Worm (Caenorhabditis elegans) whole organism, late embryonic: ENCODE results near the gene T16A1.10.
A peak's percentile ranks its signal among the peaks of the same experiment; 100 is the strongest.

Experiments
- C08G9.2 ChIP-seq: sonication (generic microtip); optimal IDR thresholded peaks from 2 replicates; lab custom pipeline; 2016; ENCODE audit warnings: mild to moderate bottlenecking, missing genetic modification characterization, moderate library complexity, missing compliant biosample characterization
- C38D4.7 ChIP-seq: fragments of 200-800 bp; sonication (Bioruptor generic); optimal IDR thresholded peaks from 2 replicates; lab custom pipeline; 2018; ENCODE audit warnings: mild to moderate bottlenecking, missing genetic modification characterization, moderate library complexity, missing compliant biosample characterization
- F13H6.1 ChIP-seq: sonication (generic microtip); optimal IDR thresholded peaks from 2 replicates; lab custom pipeline; 2016; ENCODE audit warnings: missing genetic modification characterization, missing compliant biosample characterization
- K02D7.2 ChIP-seq: sonication (generic microtip); optimal IDR thresholded peaks from 2 replicates; lab custom pipeline; 2017; ENCODE audit warnings: mild to moderate bottlenecking, missing genetic modification characterization, missing compliant biosample characterization
- K09A11.1 ChIP-seq: sonication (generic microtip); optimal IDR thresholded peaks from 2 replicates; lab custom pipeline; 2017; ENCODE audit warnings: antibody characterized with exemption, mild to moderate bottlenecking, missing genetic modification characterization, missing compliant biosample characterization; ENCODE audit not compliant: insufficient read depth
- T23F11.4 ChIP-seq: fragments of 200-800 bp; sonication (Bioruptor generic); optimal IDR thresholded peaks from 2 replicates; lab custom pipeline; 2018; ENCODE audit warnings: mild to moderate bottlenecking, missing genetic modification characterization, missing compliant biosample characterization
- Y22D7AL.16 ChIP-seq: sonication (generic microtip); optimal IDR thresholded peaks from 2 replicates; lab custom pipeline; 2016; ENCODE audit warnings: missing genetic modification characterization, missing compliant biosample characterization
- ama-1 ChIP-seq: fragments of 150-350 bp; optimal IDR thresholded peaks from 2 replicates; lab custom pipeline; 2014
- ceh-14 ChIP-seq: sonication (generic microtip); optimal IDR thresholded peaks from 2 replicates; lab custom pipeline; 2016; ENCODE audit warnings: missing genotype, missing genetic modification characterization, missing compliant biosample characterization
- ceh-18 ChIP-seq: sonication (generic microtip); optimal IDR thresholded peaks from 2 replicates; lab custom pipeline; 2016; ENCODE audit warnings: missing genetic modification characterization, missing compliant biosample characterization
- ceh-19 ChIP-seq: fragments of 200-800 bp; sonication (Bioruptor generic); optimal IDR thresholded peaks from 2 replicates; lab custom pipeline; 2018; ENCODE audit warnings: mild to moderate bottlenecking, missing genetic modification characterization, missing compliant biosample characterization
- ceh-22 ChIP-seq: sonication (generic microtip); optimal IDR thresholded peaks from 2 replicates; lab custom pipeline; 2017; ENCODE audit warnings: missing biosample characterization, missing genetic modification characterization
- ceh-30 ChIP-seq: fragments of 150-350 bp; optimal IDR thresholded peaks from 2 replicates; lab custom pipeline; 2014; ENCODE audit warnings: missing biosample characterization, missing genetic modification characterization
- ceh-45 ChIP-seq: fragments of 200-800 bp; sonication (Bioruptor generic); IDR thresholded peaks from 2 replicates; pipeline ENCODE4 v1.3.6; 2022; ENCODE audit warnings: missing genetic modification reagents, missing genetic modification characterization, missing compliant biosample characterization
- dve-1 ChIP-seq: sonication (generic microtip); optimal IDR thresholded peaks from 2 replicates; lab custom pipeline; 2017; ENCODE audit warnings: antibody characterized with exemption, mild to moderate bottlenecking, missing genetic modification characterization, missing compliant biosample characterization
- elt-2 ChIP-seq: sonication (generic microtip); optimal IDR thresholded peaks from 2 replicates; lab custom pipeline; 2016; ENCODE audit warnings: missing genetic modification reagents, missing genetic modification characterization, missing compliant biosample characterization
- elt-4 ChIP-seq: sonication (generic microtip); optimal IDR thresholded peaks from 2 replicates; lab custom pipeline; 2016; ENCODE audit warnings: missing genetic modification characterization, missing compliant biosample characterization
- eyg-1 ChIP-seq: sonication (generic microtip); optimal IDR thresholded peaks from 2 replicates; lab custom pipeline; 2016; ENCODE audit warnings: missing genotype, missing genetic modification characterization, missing compliant biosample characterization
- gmeb-2 ChIP-seq: sonication (generic microtip); optimal IDR thresholded peaks from 2 replicates; lab custom pipeline; 2016; ENCODE audit warnings: missing genetic modification characterization, inconsistent platforms, missing compliant biosample characterization
- hlh-30 ChIP-seq: sonication (generic microtip); optimal IDR thresholded peaks from 2 replicates; lab custom pipeline; 2017; ENCODE audit warnings: antibody characterized with exemption, missing genetic modification characterization, missing compliant biosample characterization; ENCODE audit not compliant: insufficient read depth
- hlh-8 ChIP-seq: sonication (generic microtip); optimal IDR thresholded peaks from 2 replicates; lab custom pipeline; 2016; ENCODE audit warnings: missing genotype, missing genetic modification characterization, missing compliant biosample characterization
- lim-6 ChIP-seq: sonication (generic microtip); optimal IDR thresholded peaks from 2 replicates; lab custom pipeline; 2016; ENCODE audit warnings: missing genetic modification characterization, missing compliant biosample characterization
- lin-11 ChIP-seq: fragments of 200-800 bp; sonication (Bioruptor generic); optimal IDR thresholded peaks from 2 replicates; lab custom pipeline; 2018; ENCODE audit warnings: mild to moderate bottlenecking, missing genetic modification characterization, missing compliant biosample characterization
- nhr-232 ChIP-seq: sonication (generic microtip); optimal IDR thresholded peaks from 2 replicates; lab custom pipeline; 2016; ENCODE audit warnings: missing genetic modification characterization, missing compliant biosample characterization
- odd-2 ChIP-seq: sonication (generic microtip); optimal IDR thresholded peaks from 2 replicates; lab custom pipeline; 2017; ENCODE audit warnings: antibody characterized with exemption, mild to moderate bottlenecking, missing genetic modification characterization, missing compliant biosample characterization
- pat-9 ChIP-seq: fragments of 200-800 bp; sonication (Bioruptor generic); optimal IDR thresholded peaks from 2 replicates; lab custom pipeline; 2018; ENCODE audit warnings: mild to moderate bottlenecking, missing genetic modification characterization, moderate library complexity, missing compliant biosample characterization
- pha-2 ChIP-seq: sonication (generic microtip); optimal IDR thresholded peaks from 2 replicates; lab custom pipeline; 2017; ENCODE audit warnings: mild to moderate bottlenecking, missing genetic modification characterization, missing compliant biosample characterization
- pha-4 ChIP-seq: fragments of 150-350 bp; optimal IDR thresholded peaks from 2 replicates; lab custom pipeline; 2018; ENCODE audit warnings: missing biosample characterization, missing genetic modification reagents, missing genetic modification characterization
- pros-1 ChIP-seq: fragments of 150-350 bp; optimal IDR thresholded peaks from 2 replicates; lab custom pipeline; 2014; ENCODE audit warnings: missing biosample characterization, missing genetic modification reagents, missing genetic modification characterization
- rnt-1 ChIP-seq: sonication (generic microtip); optimal IDR thresholded peaks from 2 replicates; lab custom pipeline; 2016; ENCODE audit warnings: missing genetic modification characterization, missing compliant biosample characterization
- sdc-2 ChIP-seq: sonication (generic microtip); optimal IDR thresholded peaks from 2 replicates; lab custom pipeline; 2016; ENCODE audit warnings: missing genotype, missing genetic modification characterization, missing compliant biosample characterization
- sox-2 ChIP-seq: fragments of 200-800 bp; sonication (Bioruptor generic); IDR thresholded peaks from 2 replicates; pipeline ENCODE4 v1.3.6; 2022; ENCODE audit warnings: missing genetic modification reagents, missing genetic modification characterization, missing compliant biosample characterization
- syd-9 ChIP-seq: sonication (generic microtip); optimal IDR thresholded peaks from 2 replicates; lab custom pipeline; 2016; ENCODE audit warnings: mild to moderate bottlenecking, missing genetic modification characterization, moderate library complexity, missing compliant biosample characterization
- tbx-7 ChIP-seq: sonication (generic microtip); optimal IDR thresholded peaks from 2 replicates; lab custom pipeline; 2016; ENCODE audit warnings: missing genotype, missing genetic modification characterization, missing compliant biosample characterization
- ttx-3 ChIP-seq: sonication (generic microtip); optimal IDR thresholded peaks from 2 replicates; lab custom pipeline; 2016; ENCODE audit warnings: missing genetic modification reagents, missing genetic modification characterization, missing compliant biosample characterization
- unc-3 ChIP-seq, 2 experiments: fragments of 200-800 bp in 1 of 2; sonication (Bioruptor generic) in 1 of 2; sonication (generic microtip) in 1 of 2; conservative IDR thresholded peaks in 1 of 2; optimal IDR thresholded peaks in 1 of 2; 2 replicates each; pipeline versions ENCODE4 v1.3.6 to Lab custom; 2016 to 2022; ENCODE audit warnings: missing compliant biosample characterization in 2 of 2, missing genetic modification characterization in 2 of 2, missing genetic modification reagents in 1 of 2
- unc-42 ChIP-seq: sonication (generic microtip); optimal IDR thresholded peaks from 2 replicates; lab custom pipeline; 2016; ENCODE audit warnings: missing genotype, missing genetic modification characterization, missing compliant biosample characterization
- unc-55 ChIP-seq: sonication (generic microtip); optimal IDR thresholded peaks from 2 replicates; lab custom pipeline; 2017; ENCODE audit warnings: missing biosample characterization, missing genetic modification reagents, missing genetic modification characterization
- zip-5 ChIP-seq: sonication (generic microtip); optimal IDR thresholded peaks from 2 replicates; lab custom pipeline; 2016; ENCODE audit warnings: missing genetic modification characterization, missing compliant biosample characterization

Gene T16A1.10

ce11 chrII:2112948-2113347, 21.1 kb upstream of the T16A1.10 start, which contains the start of gene R52.6:
Gene R52.6 (minus strand): TSS chrII:2113048.
- no peak for TF ChIP-seq syd-9 (tag; lab: Kevin White, UChicago)
- no peak for TF ChIP-seq tbx-7
- no peak for TF ChIP-seq gmeb-2 (tag; lab: Kevin White, UChicago)
- TF ChIP-seq ceh-19 (GFP tag; lab: Kevin White, UChicago) = no peak
- no peak for TF ChIP-seq ttx-3 (tag; lab: Kevin White, UChicago)
- TF ChIP-seq Y22D7AL.16 = no peak
- TF ChIP-seq F13H6.1 (tag; lab: Kevin White, UChicago) = no peak
- no peak for TF ChIP-seq pros-1 (tag; lab: Kevin White, UChicago)
- no peak for TF ChIP-seq sox-2 (GFP tag; lab: Robert Waterston, UW)
- TF ChIP-seq zip-5 (tag; lab: Kevin White, UChicago) = no peak
- no peak for TF ChIP-seq nhr-232 (tag; lab: Kevin White, UChicago)
- TF ChIP-seq lin-11 (tag; lab: Kevin White, UChicago) = no peak
- TF ChIP-seq lim-6 (tag; lab: Kevin White, UChicago) = no peak

- TF ChIP-seq ceh-30 (tag; lab: Kevin White, UChicago) = no peak
- no peak for TF ChIP-seq ama-1 (lab: Kevin White, UChicago)
- no peak for TF ChIP-seq T23F11.4 (GFP tag; lab: Kevin White, UChicago)
- TF ChIP-seq gmeb-2 (tag; lab: Kevin White, UChicago) = no peak
- no peak for TF ChIP-seq unc-55
- TF ChIP-seq unc-42 = no peak
- TF ChIP-seq ceh-22 = no peak
- TF ChIP-seq, all 69 proteins: peak for 0
Measured at ce11 chrII:2109943-2110342, 18.0 kb upstream of the T16A1.10 start, which contains the start of gene R52.5. Gene R52.5 (minus strand): TSS chrII:2110043.

- TF ChIP-seq C38D4.7 (GFP tag; lab: Kevin White, UChicago) (no peak), K02D7.2 (no peak), pha-4 (no peak), unc-3 (GFP tag; conservative IDR thresholded peaks at IDR 0.05; lab: Robert Waterston, UW) (no peak), unc-3 (tag; optimal IDR thresholded peaks at IDR 0.05; lab: Kevin White, UChicago) (no peak), hlh-30 (tag; lab: Kevin White, UChicago) (no peak), C08G9.2 (no peak), ceh-45 (GFP tag; lab: Robert Waterston, UW) (no peak), pha-2 (no peak), hlh-8 (tag; lab: Kevin White, UChicago) (no peak), ceh-14 (tag; lab: Kevin White, UChicago) (no peak), elt-4 (tag; lab: Kevin White, UChicago) (no peak), odd-2 (tag; lab: Kevin White, UChicago) (no peak), pat-9 (no peak), K09A11.1 (tag; lab: Kevin White, UChicago) (no peak), sdc-2 (no peak), rnt-1 (no peak), lin-11 (tag; lab: Kevin White, UChicago) (no peak)
Measured at ce11 chrII:2108295-2108694, 16.4 kb upstream of the T16A1.10 start, which contains the start of gene R52.4. Gene R52.4 (minus strand): TSS chrII:2108395.

- TF ChIP-seq nhr-232 (tag; lab: Kevin White, UChicago) (no peak), dve-1 (tag; lab: Kevin White, UChicago) (no peak), elt-2 (tag; lab: Kevin White, UChicago) (peak; percentile 46), eyg-1 (tag; lab: Kevin White, UChicago) (no peak), ceh-18 (tag; lab: Kevin White, UChicago) (no peak), ttx-3 (tag; lab: Kevin White, UChicago) (no peak)
Measured at ce11 chrII:2099139-2099976, 7.5 kb upstream of the T16A1.10 start, which contains the start of gene math-42. Gene math-42 (plus strand): TSS chrII:2099926.
